Fruit fly (Drosophila melanogaster) whole organism, wandering third instar larva: ENCODE measurements around the gene can.

Experiments
- CG9705 ChIP-seq: fragments of 200-800 bp; sonication (Bioruptor generic); optimal IDR thresholded peaks from 2 replicates; lab custom pipeline; 2018; ENCODE audit warnings: missing biosample characterization, mild to moderate bottlenecking, missing genetic modification characterization
- Dif ChIP-seq: fragments of 200-275, 200-300 bp; sonication (Bioruptor generic); optimal IDR thresholded peaks from 2 replicates; lab custom pipeline; 2018; ENCODE audit warnings: missing biosample characterization, missing genetic modification characterization; ENCODE audit not compliant: partially characterized antibody
- Hnf4 ChIP-seq: fragments of 200-800 bp; sonication (Bioruptor generic); optimal IDR thresholded peaks from 2 replicates; lab custom pipeline; 2016; ENCODE audit warnings: missing biosample characterization, mild to moderate bottlenecking, missing genetic modification characterization
- Hr78 ChIP-seq: fragments of >200 bp; optimal IDR thresholded peaks from 2 replicates; lab custom pipeline; 2017; ENCODE audit warnings: missing biosample characterization, missing genetic modification characterization
- Jra ChIP-seq: sonication (Bioruptor generic); optimal IDR thresholded peaks from 2 replicates; lab custom pipeline; 2016; ENCODE audit warnings: missing biosample characterization, missing genetic modification characterization
- Mio ChIP-seq: sonication (Bioruptor generic); optimal IDR thresholded peaks from 2 replicates; lab custom pipeline; 2016; ENCODE audit warnings: missing biosample characterization, missing genetic modification characterization
- OdsH ChIP-seq: fragments of 200-800 bp; sonication (Bioruptor generic); optimal IDR thresholded peaks from 2 replicates; lab custom pipeline; 2016; ENCODE audit warnings: missing biosample characterization, mild to moderate bottlenecking, missing genetic modification characterization
- foxo ChIP-seq, 2 experiments: fragments of 200-800 bp; sonication (Bioruptor generic); optimal IDR thresholded peaks; 2 replicates in 1 of 2; 3 replicates in 1 of 2; lab custom pipeline; 2016 to 2017; ENCODE audit warnings: missing biosample characterization in 2 of 2, missing genetic modification characterization in 2 of 2
- jim ChIP-seq: fragments of 175-275, 200-325 bp; sonication (Bioruptor generic); optimal IDR thresholded peaks from 2 replicates; lab custom pipeline; 2016; ENCODE audit warnings: missing biosample characterization, mild to moderate bottlenecking, missing genetic modification characterization
- psq ChIP-seq: fragments of 200-800 bp; sonication (Bioruptor generic); optimal IDR thresholded peaks from 3 replicates; lab custom pipeline; 2017; ENCODE audit warnings: missing biosample characterization, mild to moderate bottlenecking, missing genetic modification characterization, moderate library complexity
- usp ChIP-seq: fragments of >200 bp; optimal IDR thresholded peaks from 2 replicates; lab custom pipeline; 2017; ENCODE audit warnings: missing biosample characterization, missing genetic modification characterization

- TF ChIP-seq psq (GFP tag; lab: Kevin White, UChicago) = no peak
- no peak for TF ChIP-seq Hr78 (GFP tag; lab: Kevin White, UChicago)
- TF ChIP-seq foxo (GFP tag; optimal IDR thresholded peaks at IDR 0.05; lab: Kevin White, UChicago) = no peak
- no peak for TF ChIP-seq Dif (GFP tag; lab: Kevin White, UChicago)
- no peak for TF ChIP-seq OdsH (GFP tag; lab: Kevin White, UChicago)
- TF ChIP-seq CG9705 (GFP tag; lab: Kevin White, UChicago) = no peak
- no peak for TF ChIP-seq Hnf4 (GFP tag; lab: Kevin White, UChicago)
- no peak for TF ChIP-seq Mio (GFP tag; lab: Kevin White, UChicago)
- no peak for TF ChIP-seq jim
- no peak for TF ChIP-seq Jra (GFP tag; lab: Kevin White, UChicago)
- TF ChIP-seq usp (GFP tag; lab: Kevin White, UChicago) = no peak
Measured at dm6 chr3L:10258738-10259137, 8.2 kb downstream of the can start.
